Fruit fly (Drosophila melanogaster) whole organism, embryonic: ENCODE data around the gene Grasp65.

Experiments used
- Bdp1 ChIP-seq: fragments of 200-800 bp; sonication (Bioruptor generic); optimal IDR thresholded peaks from 3 replicates; lab custom pipeline; 2016; ENCODE audit warnings: missing biosample characterization, missing genetic modification characterization
- CG1024 ChIP-seq: fragments of 200-800 bp; sonication (Bioruptor generic); IDR thresholded peaks from 2 replicates; pipeline ENCODE4 v1.3.6; 2022; ENCODE audit warnings: missing biosample characterization, missing genetic modification characterization
- CG10543 ChIP-seq: fragments of 200-800 bp; sonication (Bioruptor generic); optimal IDR thresholded peaks from 3 replicates; lab custom pipeline; 2017; ENCODE audit warnings: missing biosample characterization, mild to moderate bottlenecking, missing genetic modification characterization, moderate library complexity
- CG11247 ChIP-seq: fragments of 200-800 bp; sonication (Bioruptor generic); IDR thresholded peaks from 2 replicates; pipeline ENCODE4 v1.3.6; 2022; ENCODE audit warnings: missing biosample characterization, missing genetic modification characterization
- CG12236 ChIP-seq: fragments of 200-800 bp; sonication (Bioruptor generic); optimal IDR thresholded peaks from 2 replicates; lab custom pipeline; 2016; ENCODE audit warnings: missing biosample characterization, missing genetic modification characterization
- CG12769 ChIP-seq: fragments of 200-800 bp; sonication (Bioruptor generic); optimal IDR thresholded peaks from 2 replicates; lab custom pipeline; 2019; ENCODE audit warnings: missing biosample characterization, mild to moderate bottlenecking, missing genetic modification characterization, moderate library complexity
- CG15696 ChIP-seq: fragments of 200-800 bp; sonication (Bioruptor generic); optimal IDR thresholded peaks from 2 replicates; lab custom pipeline; 2019; ENCODE audit warnings: missing biosample characterization, mild to moderate bottlenecking, missing genetic modification characterization, moderate library complexity
- CG18011 ChIP-seq: fragments of 200-800 bp; sonication (Bioruptor generic); optimal IDR thresholded peaks from 2 replicates; lab custom pipeline; 2017; ENCODE audit warnings: missing biosample characterization, missing genetic modification characterization, mild to moderate bottlenecking, moderate library complexity, missing genotype
- CG18619 ChIP-seq: fragments of 200-800 bp; sonication (Bioruptor generic); optimal IDR thresholded peaks from 3 replicates; lab custom pipeline; 2017; ENCODE audit warnings: missing biosample characterization, mild to moderate bottlenecking, missing genetic modification characterization
- CG2712 ChIP-seq: fragments of 200-800 bp; optimal IDR thresholded peaks from 3 replicates; lab custom pipeline; 2019; ENCODE audit warnings: missing biosample characterization, mild to moderate bottlenecking, missing genetic modification characterization, moderate library complexity
- CG32532 ChIP-seq: fragments of 200-800 bp; sonication (Bioruptor generic); IDR thresholded peaks from 2 replicates; pipeline ENCODE4 v1.3.6; 2022; ENCODE audit warnings: missing biosample characterization, missing genetic modification characterization
- CG32767 ChIP-seq: fragments of 200-800 bp; sonication (Bioruptor generic); IDR thresholded peaks from 2 replicates; pipeline ENCODE4 v1.3.6; 2022; ENCODE audit warnings: missing biosample characterization, missing genetic modification characterization
- CG4282 ChIP-seq: fragments of 200-800 bp; sonication (Bioruptor generic); optimal IDR thresholded peaks from 2 replicates; lab custom pipeline; 2016; ENCODE audit warnings: missing biosample characterization, missing genetic modification characterization
- CG4404 ChIP-seq: fragments of 200-800 bp; sonication (Bioruptor generic); IDR thresholded peaks from 2 replicates; pipeline ENCODE4 v1.3.6; 2022; ENCODE audit warnings: missing biosample characterization, missing genetic modification characterization
- CG5180 ChIP-seq: fragments of 200-800 bp; sonication (Bioruptor generic); optimal IDR thresholded peaks from 3 replicates; lab custom pipeline; 2017; ENCODE audit warnings: missing biosample characterization, missing genetic modification characterization, mild to moderate bottlenecking, moderate library complexity, missing genetic modification reagents
- CG6689 ChIP-seq: fragments of 200-800 bp; sonication (Bioruptor generic); IDR thresholded peaks from 2 replicates; pipeline ENCODE4 v1.3.6; 2022; ENCODE audit warnings: missing biosample characterization, missing genetic modification characterization
- CG6813 ChIP-seq: fragments of 200-800 bp; sonication (Bioruptor generic); optimal IDR thresholded peaks from 2 replicates; lab custom pipeline; 2017; ENCODE audit warnings: missing biosample characterization, missing genetic modification characterization, mild to moderate bottlenecking, moderate library complexity, missing genetic modification reagents
- CG7271 ChIP-seq: fragments of 200-800 bp; sonication (Bioruptor generic); optimal IDR thresholded peaks from 2 replicates; lab custom pipeline; 2018; ENCODE audit warnings: missing biosample characterization, mild to moderate bottlenecking, missing genetic modification characterization, moderate library complexity
- CG7786 ChIP-seq: fragments of 200-800 bp; sonication (Bioruptor generic); optimal IDR thresholded peaks from 2 replicates; lab custom pipeline; 2016; ENCODE audit warnings: missing biosample characterization, missing genetic modification characterization
- CG7987 ChIP-seq: fragments of 200-800 bp; sonication (Bioruptor generic); optimal IDR thresholded peaks from 2 replicates; lab custom pipeline; 2018; ENCODE audit warnings: missing biosample characterization, mild to moderate bottlenecking, missing genetic modification characterization, moderate library complexity
- CG9797 ChIP-seq: fragments of 200-800 bp; sonication (Bioruptor generic); optimal IDR thresholded peaks from 3 replicates; lab custom pipeline; 2018; ENCODE audit warnings: missing biosample characterization, mild to moderate bottlenecking, missing genetic modification characterization
- Dip3 ChIP-seq: fragments of 200-800 bp; sonication (Bioruptor generic); optimal IDR thresholded peaks from 3 replicates; lab custom pipeline; 2016; ENCODE audit warnings: missing biosample characterization, missing genetic modification characterization
- E2f2 ChIP-seq: fragments of 200-800 bp; sonication (Bioruptor generic); IDR thresholded peaks from 2 replicates; pipeline ENCODE4 v1.3.6; 2022; ENCODE audit warnings: missing biosample characterization, missing genetic modification characterization
- ERR ChIP-seq: fragments of 200-800 bp; sonication (Bioruptor generic); optimal IDR thresholded peaks from 2 replicates; lab custom pipeline; 2016; ENCODE audit warnings: missing biosample characterization, missing genetic modification characterization
- Gug ChIP-seq: fragments of 200-800 bp; sonication (Bioruptor generic); IDR thresholded peaks from 4 replicates; pipeline ENCODE4 v1.3.6; 2022; ENCODE audit warnings: missing biosample characterization, missing genetic modification characterization
- Hmx ChIP-seq: fragments of 200-800 bp; sonication (Bioruptor generic); optimal IDR thresholded peaks from 2 replicates; lab custom pipeline; 2016; ENCODE audit warnings: missing biosample characterization, missing genetic modification characterization
- Rfx ChIP-seq: fragments of 200-800 bp; sonication (Bioruptor generic); IDR thresholded peaks from 2 replicates; pipeline ENCODE4 v1.3.6; 2022; ENCODE audit warnings: missing biosample characterization, missing genetic modification characterization
- Taf1 ChIP-seq: fragments of 200-800 bp; sonication (Bioruptor generic); IDR thresholded peaks from 2 replicates; pipeline ENCODE4 v1.3.6; 2022; ENCODE audit warnings: missing biosample characterization, missing genetic modification characterization
- Usf ChIP-seq: fragments of 200-800 bp; sonication (Bioruptor generic); optimal IDR thresholded peaks from 2 replicates; lab custom pipeline; 2017; ENCODE audit warnings: missing genotype, missing biosample characterization, missing genetic modification characterization
- aop ChIP-seq: fragments of 200-800 bp; sonication (Bioruptor generic); IDR thresholded peaks from 2 replicates; pipeline ENCODE4 v1.3.6; 2022; ENCODE audit warnings: missing biosample characterization, missing genetic modification characterization
- ap ChIP-seq: fragments of 200-800 bp; sonication (Bioruptor generic); IDR thresholded peaks from 2 replicates; pipeline ENCODE4 v1.3.6; 2022; ENCODE audit warnings: missing biosample characterization, missing genetic modification characterization
- cas ChIP-seq: fragments of 200-800 bp; sonication (Bioruptor generic); IDR thresholded peaks from 2 replicates; pipeline ENCODE4 v1.3.6; 2022; ENCODE audit warnings: missing biosample characterization, missing genetic modification characterization
- caup ChIP-seq: fragments of 200-800 bp; sonication (Bioruptor generic); optimal IDR thresholded peaks from 3 replicates; lab custom pipeline; 2017; ENCODE audit warnings: missing biosample characterization, mild to moderate bottlenecking, missing genetic modification characterization, moderate library complexity; ENCODE audit not compliant: severe bottlenecking
- dm ChIP-seq: fragments of 200-800 bp; sonication (Bioruptor generic); optimal IDR thresholded peaks from 3 replicates; lab custom pipeline; 2016; ENCODE audit warnings: missing biosample characterization, missing genetic modification characterization
- grau ChIP-seq: fragments of 200-800 bp; optimal IDR thresholded peaks from 3 replicates; lab custom pipeline; 2019; ENCODE audit warnings: missing biosample characterization, mild to moderate bottlenecking, missing genetic modification characterization, moderate library complexity
- gsb ChIP-seq: fragments of 200-800 bp; sonication (Bioruptor generic); IDR thresholded peaks from 2 replicates; pipeline ENCODE4 v1.3.6; 2022; ENCODE audit warnings: missing biosample characterization, missing genetic modification characterization
- insv ChIP-seq, 2 experiments: fragments of 200-800 bp; sonication (Bioruptor generic); optimal IDR thresholded peaks; 3 replicates each; lab custom pipeline; 2016 to 2018; ENCODE audit warnings: missing biosample characterization in 2 of 2, missing genetic modification characterization in 2 of 2
- jigr1 ChIP-seq: fragments of 200-800 bp; sonication (Bioruptor generic); IDR thresholded peaks from 3 replicates; pipeline ENCODE4 v1.3.6; 2022; ENCODE audit warnings: missing biosample characterization, missing genetic modification characterization
- jing ChIP-seq: fragments of 200-800 bp; sonication (Bioruptor generic); optimal IDR thresholded peaks from 2 replicates; lab custom pipeline; 2018; ENCODE audit warnings: missing biosample characterization, mild to moderate bottlenecking, missing genetic modification characterization
- kah ChIP-seq: fragments of 200-800 bp; sonication (Bioruptor generic); optimal IDR thresholded peaks from 2 replicates; lab custom pipeline; 2018; ENCODE audit warnings: missing biosample characterization, mild to moderate bottlenecking, missing genetic modification characterization
- lola ChIP-seq, 3 experiments: fragments of >200 bp in 2 of 3; fragments of 200-800 bp in 1 of 3; sonication (Bioruptor generic) in 1 of 3; optimal IDR thresholded peaks; 2 replicates each; lab custom pipeline; 2017 to 2019; ENCODE audit warnings: missing biosample characterization in 3 of 3, missing genetic modification characterization in 3 of 3, mild to moderate bottlenecking in 1 of 3, moderate library complexity in 1 of 3
- nerfin-1 ChIP-seq: fragments of 200-800 bp; sonication (Bioruptor generic); optimal IDR thresholded peaks from 3 replicates; lab custom pipeline; 2019; ENCODE audit warnings: missing biosample characterization, mild to moderate bottlenecking, missing genetic modification characterization, moderate library complexity
- onecut ChIP-seq: fragments of 200-800 bp; sonication (Bioruptor generic); IDR thresholded peaks from 2 replicates; pipeline ENCODE4 v1.3.6; 2022; ENCODE audit warnings: missing biosample characterization, missing genetic modification characterization
- twi ChIP-seq: fragments of 200-800 bp; optimal IDR thresholded peaks from 2 replicates; lab custom pipeline; 2019; ENCODE audit warnings: missing biosample characterization, mild to moderate bottlenecking, missing genetic modification characterization, moderate library complexity
- unc-4 ChIP-seq: fragments of 200-800 bp; sonication (Bioruptor generic); IDR thresholded peaks from 2 replicates; pipeline ENCODE4 v1.3.6; 2022; ENCODE audit warnings: missing biosample characterization, missing genetic modification characterization; ENCODE audit not compliant: partially characterized antibody
- unpg ChIP-seq: fragments of 200-800 bp; sonication (Bioruptor generic); optimal IDR thresholded peaks from 3 replicates; lab custom pipeline; 2018; ENCODE audit warnings: missing biosample characterization, mild to moderate bottlenecking, missing genetic modification characterization, moderate library complexity
- wek ChIP-seq: fragments of 200-800 bp; sonication (Bioruptor generic); optimal IDR thresholded peaks from 3 replicates; lab custom pipeline; 2018; ENCODE audit warnings: missing biosample characterization, mild to moderate bottlenecking, missing genetic modification characterization, moderate library complexity
- wor ChIP-seq: fragments of 200-800 bp; sonication (Bioruptor generic); IDR thresholded peaks from 2 replicates; pipeline ENCODE4 v1.3.6; 2022; ENCODE audit warnings: missing biosample characterization, missing genetic modification characterization
- zen ChIP-seq: fragments of 200-800 bp; sonication (Bioruptor generic); optimal IDR thresholded peaks from 3 replicates; lab custom pipeline; 2018; ENCODE audit warnings: missing biosample characterization, mild to moderate bottlenecking, missing genetic modification characterization, moderate library complexity
- zen2 ChIP-seq: fragments of 200-800 bp; sonication (Bioruptor generic); IDR thresholded peaks from 3 replicates; pipeline ENCODE4 v1.3.6; 2022; ENCODE audit warnings: missing biosample characterization, missing genetic modification characterization; ENCODE audit not compliant: partially characterized antibody
- zf30C ChIP-seq: fragments of 200-800 bp; sonication (Bioruptor generic); optimal IDR thresholded peaks from 3 replicates; lab custom pipeline; 2018; ENCODE audit warnings: missing biosample characterization, mild to moderate bottlenecking, missing genetic modification characterization

Gene Grasp65

DNA sequence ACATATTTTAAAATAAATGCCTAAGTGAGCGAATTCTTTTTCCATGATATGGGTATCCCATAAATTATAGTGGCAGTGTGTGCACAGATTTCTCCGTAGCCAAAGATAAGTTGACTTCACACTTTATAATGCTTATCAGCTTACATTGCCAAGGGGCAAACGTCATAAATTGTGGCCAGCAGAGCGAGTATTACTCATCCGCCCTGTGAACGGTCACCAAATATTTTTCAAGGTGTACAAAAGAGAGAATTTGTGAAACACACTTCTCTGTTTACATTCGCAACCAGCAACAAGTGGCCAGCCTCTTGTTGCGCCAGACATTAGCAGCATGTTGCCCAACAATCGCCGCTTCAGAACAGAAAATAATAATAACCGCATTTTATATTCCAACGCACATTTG, 8.2 kb downstream of the Grasp65 start (continued):
- TF ChIP-seq CG7786 = peak; percentile 11
- TF ChIP-seq CG15696 (tag; lab: Kevin White, UChicago) = no peak
- peak; percentile 34 for TF ChIP-seq CG10543 (GFP tag; lab: Kevin White, UChicago)
- TF ChIP-seq aop = no peak
- peak; percentile 49 for TF ChIP-seq unpg (GFP tag; lab: Kevin White, UChicago)
- TF ChIP-seq CG18619 (GFP tag; lab: Kevin White, UChicago) = peak; percentile 11
- no peak for TF ChIP-seq zen (tag; lab: Kevin White, UChicago)
- peak; percentile 12 for TF ChIP-seq CG12769 (tag; lab: Kevin White, UChicago)
- no peak for TF ChIP-seq CG32767 (GFP tag; lab: Robert Waterston, UW)
- TF ChIP-seq insv (GFP tag; optimal IDR thresholded peaks at IDR 0.05; lab: Kevin White, UChicago) = peak in 1 of 2 experiments; percentile 12
- peak; percentile 39 for TF ChIP-seq CG7987 (GFP tag; lab: Kevin White, UChicago)
- no peak for TF ChIP-seq CG11247
- TF ChIP-seq zf30C = peak; percentile 70
- no peak for TF ChIP-seq Usf (GFP tag; lab: Kevin White, UChicago)
- no peak for TF ChIP-seq lola (GFP tag; optimal IDR thresholded peaks at IDR 0.05; lab: Kevin White, UChicago)
- 0 out of 2 replicates have a peak, but pooled peaks have one; percentile 32 for TF ChIP-seq gsb (GFP tag; lab: Robert Waterston, UW)
- peak; percentile 33 for TF ChIP-seq CG5180
- peak; percentile 56 for TF ChIP-seq CG6813
- peak; percentile 25 for TF ChIP-seq CG18011 (GFP tag; lab: Kevin White, UChicago)
- TF ChIP-seq wek = peak; percentile 78
- no peak for TF ChIP-seq E2f2 (GFP tag; lab: Robert Waterston, UW)
- TF ChIP-seq Dip3 (GFP tag; lab: Kevin White, UChicago) = no peak
- no peak for TF ChIP-seq jing (GFP tag; lab: Kevin White, UChicago)
- no peak for TF ChIP-seq Bdp1 (GFP tag; lab: Kevin White, UChicago)
- no peak for TF ChIP-seq CG7271 (tag; lab: Kevin White, UChicago)
- no peak for TF ChIP-seq unc-4 (GFP tag; lab: Robert Waterston, UW)
- TF ChIP-seq kah (GFP tag; lab: Kevin White, UChicago) = peak; percentile 29

dm6 chr3L:19939024-19939423, 14.3 kb downstream of the Grasp65 start, which contains the start of gene Ac76E:
Ac76E (plus strand) TSS chr3L:19939287.
- peak; percentile 35; the same call in 1 of the 2 replicates for TF ChIP-seq Rfx (GFP tag; lab: Robert Waterston, UW)
- peak; percentile 45; the same call in 1 of the 2 replicates for TF ChIP-seq CG32532 (GFP tag; lab: Robert Waterston, UW)
- TF ChIP-seq CG12769 (tag; lab: Kevin White, UChicago) = peak; percentile 65
- no peak for TF ChIP-seq Taf1 (GFP tag; lab: Robert Waterston, UW)
- TF ChIP-seq CG4404 (GFP tag; lab: Robert Waterston, UW) = no peak
- TF ChIP-seq nerfin-1 (tag; lab: Kevin White, UChicago) = no peak
- no peak for TF ChIP-seq CG2712 (tag; lab: Kevin White, UChicago)
- no peak for TF ChIP-seq jigr1
- TF ChIP-seq ERR (GFP tag; lab: Kevin White, UChicago) = peak; percentile 36
- no peak for TF ChIP-seq Gug (GFP tag; lab: Robert Waterston, UW)
- no peak for TF ChIP-seq CG1024 (GFP tag; lab: Robert Waterston, UW)
- no peak for TF ChIP-seq grau (tag; lab: Kevin White, UChicago)
- no peak for TF ChIP-seq CG4282
- TF ChIP-seq zen2 (GFP tag; lab: Robert Waterston, UW) = no peak
- no peak for TF ChIP-seq dm
- TF ChIP-seq CG12236 = no peak
- no peak for TF ChIP-seq twi (tag; lab: Kevin White, UChicago)
- TF ChIP-seq CG6689 = no peak
- TF ChIP-seq wor = no peak
- TF ChIP-seq caup (GFP tag; lab: Kevin White, UChicago) = peak; percentile 32
- TF ChIP-seq cas (GFP tag; lab: Robert Waterston, UW) = no peak
- no peak for TF ChIP-seq ap (GFP tag; lab: Robert Waterston, UW)
- no peak; the same call in 1 of the 2 replicates for TF ChIP-seq onecut (GFP tag; lab: Robert Waterston, UW)
- peak; percentile 1 for TF ChIP-seq CG7987 (GFP tag; lab: Kevin White, UChicago)
- TF ChIP-seq Hmx (GFP tag; lab: Kevin White, UChicago) = no peak
- TF ChIP-seq CG9797 = no peak
